Worm (Caenorhabditis elegans): ENCODE measurements around the gene vps-54.

vps-54 gene

DNA sequence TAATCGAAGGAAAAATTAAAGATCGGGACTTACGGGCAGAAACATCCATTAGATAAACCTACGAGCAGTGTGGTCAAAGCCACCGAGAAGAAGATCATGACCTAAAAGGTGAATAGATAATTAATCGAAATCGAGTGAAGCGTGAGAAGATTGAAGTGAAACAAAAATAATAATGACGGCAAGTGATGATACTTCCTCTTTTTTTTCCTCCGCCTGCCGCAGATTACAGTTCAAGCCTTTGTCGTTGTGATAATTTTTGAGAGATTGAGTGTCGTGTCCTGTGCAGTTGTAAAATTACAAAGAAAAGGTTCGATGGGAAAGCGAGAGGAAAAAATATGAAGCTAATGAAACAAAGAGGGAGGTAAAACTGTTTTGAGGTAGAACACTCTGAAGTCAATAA, 16.3 kb upstream of the vps-54 start, which contains the start of gene T21C9.9:
Gene T21C9.9, minus strand, starts transcription at position 101 of the 400 bp plus-strand sequence.
- TF ChIP-seq tra-4 (tag; optimal IDR thresholded peaks at IDR 0.05) = no peak
- TF ChIP-seq pes-1 (GFP tag; IDR thresholded peaks at IDR 0.05) = no peak
- TF ChIP-seq B0310.2 (tag; optimal IDR thresholded peaks at IDR 0.05) = no peak
- TF ChIP-seq tbx-11 (GFP tag; IDR thresholded peaks at IDR 0.05) = no peak
- no peak for TF ChIP-seq hnd-1 (tag; optimal IDR thresholded peaks at IDR 0.05)
- TF ChIP-seq ets-7 (tag; optimal IDR thresholded peaks at IDR 0.05) = no peak
- TF ChIP-seq sea-1 (GFP tag; conservative IDR thresholded peaks at IDR 0.05) = no peak
- no peak for TF ChIP-seq hmbx-1 (tag; optimal IDR thresholded peaks at IDR 0.05)
- TF ChIP-seq ama-1 (optimal IDR thresholded peaks at IDR 0.05) = no peak

DNA sequence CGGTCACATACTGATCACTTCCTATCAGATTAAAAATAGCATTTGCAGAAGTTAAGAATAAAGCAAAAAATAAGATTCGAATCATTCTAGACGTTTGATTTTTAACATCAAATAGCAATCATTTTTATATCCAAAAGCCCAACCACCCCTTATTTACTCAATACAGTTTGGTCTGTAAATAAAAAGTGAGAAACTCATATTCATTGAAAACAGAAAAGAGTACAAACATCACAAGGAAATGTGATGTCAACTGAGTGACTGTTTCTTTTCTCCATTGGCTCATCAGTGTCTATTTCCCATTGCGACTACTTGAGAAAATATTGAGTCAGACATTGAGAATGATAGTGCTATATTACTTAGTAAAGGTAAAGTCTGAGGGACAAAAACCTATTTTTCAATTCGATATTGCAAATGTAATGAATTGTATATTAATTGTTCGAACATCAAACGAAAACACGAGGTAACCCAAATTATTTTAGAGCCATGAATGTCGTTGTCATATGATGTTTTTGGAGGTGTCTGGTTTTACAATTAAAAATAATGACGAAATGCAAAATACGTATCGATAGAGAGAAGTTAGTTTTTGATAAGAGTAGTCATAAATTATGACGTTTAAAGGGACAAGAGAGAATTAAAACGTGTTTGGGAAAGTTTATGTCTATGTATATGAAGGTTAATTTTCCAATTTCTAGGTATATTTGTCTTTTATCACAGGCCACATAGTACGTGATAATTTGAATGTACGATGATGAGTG, 13.7 kb upstream of the vps-54 start, which contains the start of gene ttr-23:
Gene ttr-23, minus strand, starts transcription at position 87 of the 755 bp plus-strand sequence.
- TF ChIP-seq pes-1 (GFP tag; IDR thresholded peaks at IDR 0.05) = no peak

DNA sequence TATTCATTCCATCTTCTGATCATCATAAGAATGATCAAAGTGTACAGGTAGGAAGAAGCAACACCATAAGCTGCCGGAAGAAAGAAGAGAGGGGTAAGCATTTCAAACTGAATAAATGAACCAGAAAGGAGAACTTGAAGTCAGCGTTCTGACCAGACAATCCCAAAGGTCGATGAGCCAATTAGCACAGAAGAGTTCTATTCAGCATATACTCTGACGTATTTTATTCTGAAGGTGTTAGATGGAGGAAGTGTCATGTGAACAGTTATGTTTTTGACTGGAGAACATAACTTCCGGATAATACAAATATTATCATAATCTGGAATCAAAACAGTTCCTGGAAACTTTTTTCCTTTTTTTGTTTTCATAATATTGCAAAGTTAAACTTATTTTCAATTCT, 12.5 kb upstream of the vps-54 start, which contains the start of gene srg-32:
Gene srg-32, minus strand, starts transcription at position 101 of the 400 bp plus-strand sequence.
- no peak for TF ChIP-seq pes-1 (GFP tag; IDR thresholded peaks at IDR 0.05)
- TF ChIP-seq flt-1 (GFP tag; IDR thresholded peaks at IDR 0.05) = no peak
- TF ChIP-seq tbx-11 (GFP tag; IDR thresholded peaks at IDR 0.05) = no peak
- no peak for TF ChIP-seq ceh-36 (tag; optimal IDR thresholded peaks at IDR 0.05)
- TF ChIP-seq ceh-13 (GFP tag; optimal IDR thresholded peaks at IDR 0.05) = no peak
- TF ChIP-seq tra-4 (tag; optimal IDR thresholded peaks at IDR 0.05) = no peak
- TF ChIP-seq F13C5.2 (tag; optimal IDR thresholded peaks at IDR 0.05) = no peak
- TF ChIP-seq aly-1 (tag; optimal IDR thresholded peaks at IDR 0.05) = no peak
- no peak for TF ChIP-seq B0310.2 (tag; optimal IDR thresholded peaks at IDR 0.05)
- no peak for TF ChIP-seq sea-1 (GFP tag; conservative IDR thresholded peaks at IDR 0.05)
- no peak for TF ChIP-seq ama-1 (optimal IDR thresholded peaks at IDR 0.05)
- no peak for TF ChIP-seq ets-7 (tag; optimal IDR thresholded peaks at IDR 0.05)
- TF ChIP-seq hnd-1 (tag; optimal IDR thresholded peaks at IDR 0.05) = no peak
- no peak for TF ChIP-seq hmg-4 (GFP tag; optimal IDR thresholded peaks at IDR 0.05)
- no peak for TF ChIP-seq scrt-1 (GFP tag; IDR thresholded peaks at IDR 0.05)
- TF ChIP-seq tbx-37 (GFP tag; conservative IDR thresholded peaks at IDR 0.05) = no peak
- TF ChIP-seq hmbx-1 (tag; optimal IDR thresholded peaks at IDR 0.05) = no peak

DNA sequence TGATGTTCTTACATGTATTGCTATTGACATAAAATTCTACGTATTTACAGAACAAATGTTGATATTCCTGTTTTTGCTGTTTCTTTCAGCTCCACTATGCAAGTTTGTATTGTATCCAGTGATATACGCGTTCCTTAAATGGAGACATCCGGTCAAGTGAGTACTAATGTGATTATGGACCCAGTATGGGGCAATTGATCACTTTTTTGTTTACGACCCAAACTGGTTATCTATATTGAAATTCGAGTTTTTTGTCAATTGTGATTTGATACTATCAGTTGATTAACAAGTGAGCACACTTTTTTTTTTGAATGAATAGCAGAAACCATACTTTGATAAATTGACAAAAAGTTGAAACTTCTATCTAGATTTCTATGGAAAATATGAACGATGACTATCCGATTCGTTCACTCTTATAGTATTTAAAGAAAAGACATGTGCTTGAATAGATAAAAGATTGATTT, 5.7 kb upstream of the vps-54 start, which contains the start of gene T21C9.6:
Gene T21C9.6, plus strand, starts transcription at position 51 of the 464 bp plus-strand sequence.
- TF ChIP-seq scrt-1 (GFP tag; IDR thresholded peaks at IDR 0.05) (no peak), F13C5.2 (tag; optimal IDR thresholded peaks at IDR 0.05) (no peak), aly-1 (tag; optimal IDR thresholded peaks at IDR 0.05) (no peak), tbx-11 (GFP tag; IDR thresholded peaks at IDR 0.05) (no peak), ceh-36 (tag; optimal IDR thresholded peaks at IDR 0.05) (no peak), sea-1 (GFP tag; conservative IDR thresholded peaks at IDR 0.05) (no peak), hnd-1 (tag; optimal IDR thresholded peaks at IDR 0.05) (no peak), ama-1 (optimal IDR thresholded peaks at IDR 0.05) (no peak), B0310.2 (tag; optimal IDR thresholded peaks at IDR 0.05) (no peak), flt-1 (GFP tag; IDR thresholded peaks at IDR 0.05) (no peak), tbx-37 (GFP tag; conservative IDR thresholded peaks at IDR 0.05) (no peak), hmg-4 (GFP tag; optimal IDR thresholded peaks at IDR 0.05) (no peak), ets-7 (tag; optimal IDR thresholded peaks at IDR 0.05) (no peak), ceh-13 (GFP tag; optimal IDR thresholded peaks at IDR 0.05) (no peak), pes-1 (GFP tag; IDR thresholded peaks at IDR 0.05) (no peak), tra-4 (tag; optimal IDR thresholded peaks at IDR 0.05) (no peak), hmbx-1 (tag; optimal IDR thresholded peaks at IDR 0.05) (no peak)

DNA sequence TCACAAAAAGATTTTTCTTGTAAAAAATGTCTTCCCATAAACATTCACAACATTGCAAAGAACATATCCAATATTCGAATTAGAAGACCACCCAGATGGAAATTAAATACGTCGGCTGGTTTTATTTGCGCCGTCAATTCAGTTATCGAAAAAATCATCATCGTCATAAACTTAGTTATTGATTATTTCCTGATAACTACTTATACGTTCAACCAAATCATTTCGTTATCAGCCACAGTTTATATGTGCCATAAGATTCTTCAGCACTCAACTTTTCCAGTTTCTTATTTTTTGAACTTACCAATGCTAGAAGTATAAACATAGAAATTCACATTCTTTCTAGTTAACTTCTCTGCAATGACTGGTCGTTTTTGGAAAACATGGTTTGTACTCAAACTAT, 4.4 kb upstream of the vps-54 start:
- no peak for TF ChIP-seq ama-1 (optimal IDR thresholded peaks at IDR 0.05)
- TF ChIP-seq flt-1 (GFP tag; IDR thresholded peaks at IDR 0.05) = no peak
- no peak for TF ChIP-seq tra-4 (tag; optimal IDR thresholded peaks at IDR 0.05)
- TF ChIP-seq tbx-37 (GFP tag; conservative IDR thresholded peaks at IDR 0.05) = no peak
- TF ChIP-seq F13C5.2 (tag; optimal IDR thresholded peaks at IDR 0.05) = no peak
- TF ChIP-seq hmg-4 (GFP tag; optimal IDR thresholded peaks at IDR 0.05) = no peak
- no peak for TF ChIP-seq scrt-1 (GFP tag; IDR thresholded peaks at IDR 0.05)
- no peak for TF ChIP-seq hnd-1 (tag; optimal IDR thresholded peaks at IDR 0.05)
- TF ChIP-seq tbx-11 (GFP tag; IDR thresholded peaks at IDR 0.05) = no peak
- no peak for TF ChIP-seq sea-1 (GFP tag; conservative IDR thresholded peaks at IDR 0.05)
- no peak for TF ChIP-seq ceh-36 (tag; optimal IDR thresholded peaks at IDR 0.05)
- TF ChIP-seq pes-1 (GFP tag; IDR thresholded peaks at IDR 0.05) = no peak
- TF ChIP-seq ets-7 (tag; optimal IDR thresholded peaks at IDR 0.05) = no peak
- no peak for TF ChIP-seq hmbx-1 (tag; optimal IDR thresholded peaks at IDR 0.05)
- TF ChIP-seq ceh-13 (GFP tag; optimal IDR thresholded peaks at IDR 0.05) = no peak
- no peak for TF ChIP-seq aly-1 (tag; optimal IDR thresholded peaks at IDR 0.05)
- no peak for TF ChIP-seq B0310.2 (tag; optimal IDR thresholded peaks at IDR 0.05)

DNA sequence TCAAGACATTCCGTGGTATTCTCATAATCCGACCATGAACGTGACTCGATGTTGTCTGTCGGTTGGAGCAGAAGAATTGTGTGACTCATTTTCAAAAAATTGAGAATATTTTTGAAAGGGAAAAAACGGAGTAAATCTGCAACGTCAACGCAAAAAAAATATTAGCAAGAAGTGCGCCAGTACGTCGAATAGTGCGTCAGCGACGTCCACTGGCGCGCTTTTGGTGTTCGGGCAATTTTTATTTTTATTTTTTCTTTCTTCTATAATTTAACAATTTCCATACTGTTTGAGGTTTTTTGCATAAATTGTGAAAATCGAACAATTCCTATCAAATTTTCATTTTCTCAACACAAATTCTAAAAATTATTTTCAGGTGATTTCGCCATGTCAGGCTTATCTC, 2.7 kb upstream of the vps-54 start, which contains the start of the genes erh-1 and lpd-9:
Gene erh-1, minus strand, starts transcription at position 204 of the 400 bp plus-strand sequence.
Gene lpd-9, plus strand, starts transcription at position 368 of the 400 bp plus-strand sequence.
- TF ChIP-seq ceh-13 (GFP tag; optimal IDR thresholded peaks at IDR 0.05) (no peak), F13C5.2 (tag; optimal IDR thresholded peaks at IDR 0.05) (peak; percentile 54), tbx-37 (GFP tag; conservative IDR thresholded peaks at IDR 0.05) (0 out of 2 replicates have a peak, but pooled peaks have one; percentile 31), ceh-36 (tag; optimal IDR thresholded peaks at IDR 0.05) (no peak), pes-1 (GFP tag; IDR thresholded peaks at IDR 0.05) (no peak)

DNA sequence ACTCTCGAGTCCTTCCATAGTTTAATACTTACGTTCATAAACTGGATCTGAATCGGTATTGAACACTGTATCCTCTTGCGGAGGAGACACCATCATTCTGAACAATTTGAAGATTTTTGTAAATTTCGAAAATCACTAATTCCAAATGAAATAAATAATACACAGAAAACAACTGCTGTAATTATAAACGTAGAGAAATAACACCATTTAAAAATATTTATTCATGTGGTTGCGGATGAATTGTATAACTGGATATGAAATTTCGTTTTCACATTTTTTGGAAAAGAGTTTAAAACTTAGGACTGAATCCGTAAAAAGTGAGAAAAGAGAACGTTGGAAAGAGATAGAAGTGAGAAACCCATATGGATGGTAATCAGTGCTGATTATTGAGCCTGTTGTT, 2.0 kb upstream of the vps-54 start, which contains the start of gene mics-1:
Gene mics-1, minus strand, starts transcription at position 101 of the 400 bp plus-strand sequence.
- TF ChIP-seq scrt-1 (GFP tag; IDR thresholded peaks at IDR 0.05) = no peak
- TF ChIP-seq ceh-13 (GFP tag; optimal IDR thresholded peaks at IDR 0.05) = no peak
- no peak for TF ChIP-seq ama-1 (optimal IDR thresholded peaks at IDR 0.05)
- TF ChIP-seq tra-4 (tag; optimal IDR thresholded peaks at IDR 0.05) = no peak
- TF ChIP-seq aly-1 (tag; optimal IDR thresholded peaks at IDR 0.05) = no peak
- TF ChIP-seq hnd-1 (tag; optimal IDR thresholded peaks at IDR 0.05) = no peak
- TF ChIP-seq hmg-4 (GFP tag; optimal IDR thresholded peaks at IDR 0.05) = no peak
- TF ChIP-seq tbx-37 (GFP tag; conservative IDR thresholded peaks at IDR 0.05) = no peak
- no peak for TF ChIP-seq ceh-36 (tag; optimal IDR thresholded peaks at IDR 0.05)
- no peak for TF ChIP-seq B0310.2 (tag; optimal IDR thresholded peaks at IDR 0.05)
- no peak for TF ChIP-seq sea-1 (GFP tag; conservative IDR thresholded peaks at IDR 0.05)
- no peak for TF ChIP-seq flt-1 (GFP tag; IDR thresholded peaks at IDR 0.05)
- TF ChIP-seq F13C5.2 (tag; optimal IDR thresholded peaks at IDR 0.05) = no peak
- TF ChIP-seq ets-7 (tag; optimal IDR thresholded peaks at IDR 0.05) = no peak
- TF ChIP-seq pes-1 (GFP tag; IDR thresholded peaks at IDR 0.05) = no peak
- no peak for TF ChIP-seq hmbx-1 (tag; optimal IDR thresholded peaks at IDR 0.05)

Data from whole organism, early embryonic.